Comparison of ENCODE assay signal across 1 worm cellular context in the genomic region with DNA sequence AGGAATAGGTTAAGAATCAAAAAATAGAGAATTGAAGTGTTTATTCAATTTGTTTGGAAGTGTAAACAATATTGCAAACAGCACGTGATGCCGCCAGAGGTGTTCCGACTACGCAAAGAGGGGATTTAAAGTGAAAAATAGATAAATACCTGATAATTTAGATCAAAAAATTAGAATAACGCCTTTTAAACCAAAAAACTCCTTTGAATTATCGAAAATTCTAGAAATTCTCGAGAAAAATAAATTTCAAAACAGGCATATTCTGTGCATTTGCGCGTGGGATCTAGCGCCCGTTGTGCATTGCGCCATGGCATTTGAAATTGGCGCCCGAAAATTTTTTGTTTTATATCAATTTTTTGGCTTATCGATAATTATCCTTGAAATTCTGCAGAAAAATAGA.
TF ChIP-seq lines count a peak whose summit lies in the region.

TSS of gene hip-1 (minus strand) at position 225 of the 400 bp plus-strand sequence.

TF ChIP-seq in whole organism, L1 larva, 84 proteins besides CTCF, POLR2A, EP300 and RAD21 (continued from another document):
- TF ChIP-seq snu-23 (GFP tag; optimal IDR thresholded peaks at IDR 0.05; lab: Kevin White, UChicago), result peak; percentile 78
- peak; percentile 74 to 85 (median 75) for TF ChIP-seq dpl-1 (GFP tag; optimal IDR thresholded peaks at IDR 0.05; lab: Kevin White, UChicago)
- TF ChIP-seq unc-62 (GFP tag; optimal IDR thresholded peaks at IDR 0.05; lab: Kevin White, UChicago), result no peak
- no peak for TF ChIP-seq Y116A8C.19 (tag; optimal IDR thresholded peaks at IDR 0.05; lab: Kevin White, UChicago; ENCODE audit: borderline replicate concordance)
- TF ChIP-seq unc-130 (tag; optimal IDR thresholded peaks at IDR 0.05; lab: Kevin White, UChicago), result peak; percentile 61
- peak; percentile 49 for TF ChIP-seq swsn-7 (tag; optimal IDR thresholded peaks at IDR 0.05; lab: Kevin White, UChicago)
- peak; percentile 80 for TF ChIP-seq lin-35 (GFP tag; optimal IDR thresholded peaks at IDR 0.05; lab: Kevin White, UChicago)
- TF ChIP-seq lin-14 (GFP tag; optimal IDR thresholded peaks at IDR 0.05; lab: Kevin White, UChicago), result peak; percentile 64
- no peak for TF ChIP-seq mef-2 (tag; optimal IDR thresholded peaks at IDR 0.05; lab: Kevin White, UChicago)
- TF ChIP-seq C04F5.9 (tag; optimal IDR thresholded peaks at IDR 0.05; lab: Kevin White, UChicago), result no peak
- TF ChIP-seq ceh-90 (tag; optimal IDR thresholded peaks at IDR 0.05; lab: Kevin White, UChicago), result no peak
- TF ChIP-seq lsy-2 (tag; optimal IDR thresholded peaks at IDR 0.05; lab: Kevin White, UChicago), result peak; percentile 58 to 70
- TF ChIP-seq ceh-88 (GFP tag; IDR thresholded peaks at IDR 0.05; lab: Robert Waterston, UW), result no peak
- no peak for TF ChIP-seq efl-3 (GFP tag; optimal IDR thresholded peaks at IDR 0.05; lab: Kevin White, UChicago)
- no peak for TF ChIP-seq egl-27 (tag; optimal IDR thresholded peaks at IDR 0.05; lab: Kevin White, UChicago)
- no peak for TF ChIP-seq zip-4 (GFP tag; optimal IDR thresholded peaks at IDR 0.05; lab: Kevin White, UChicago)
TF ChIP-seq in whole organism, L1 larva: peak in this region for 30.
